Worm (Caenorhabditis elegans) whole organism, L1 larva: ENCODE data around the gene srd-58.

Experiments used
- ceh-82 ChIP-seq, 3 experiments: fragments of 150-350 bp in 1 of 3; sonication (generic microtip) in 2 of 3; optimal IDR thresholded peaks; 2 replicates each; lab custom pipeline; 2014 to 2017; ENCODE audit warnings: missing biosample characterization in 3 of 3, missing genetic modification characterization in 3 of 3
- lsy-2 ChIP-seq, 2 experiments: fragments of 150-350 bp; optimal IDR thresholded peaks; 2 replicates each; lab custom pipeline; 2014; ENCODE audit warnings: missing biosample characterization in 2 of 2, missing genetic modification characterization in 2 of 2
- mep-1 ChIP-seq: fragments of 150-350 bp; optimal IDR thresholded peaks from 2 replicates; lab custom pipeline; 2014; ENCODE audit warnings: missing biosample characterization, missing genetic modification characterization
- nhr-12 ChIP-seq: sonication (generic microtip); optimal IDR thresholded peaks from 2 replicates; lab custom pipeline; 2017; ENCODE audit warnings: missing biosample characterization, missing genetic modification characterization
- nhr-237 ChIP-seq: fragments of 150-350 bp; optimal IDR thresholded peaks from 2 replicates; lab custom pipeline; 2014; ENCODE audit warnings: missing biosample characterization, missing genetic modification characterization

- TF ChIP-seq ceh-82 (tag; optimal IDR thresholded peaks at IDR 0.05; lab: Kevin White, UChicago), result no peak
- no peak for TF ChIP-seq lsy-2 (tag; optimal IDR thresholded peaks at IDR 0.05; lab: Kevin White, UChicago)
- TF ChIP-seq nhr-12, result no peak
- TF ChIP-seq nhr-237 (tag; lab: Kevin White, UChicago), result no peak
- no peak for TF ChIP-seq mep-1
Observed at ce11 chrII:7199308-7199707, 5.5 kb downstream of the srd-58 start, which contains the start of gene E04F6.6.
